Worm (Caenorhabditis elegans) whole organism, L1 larva: ENCODE results near the gene atz-1.

Source experiments
- C04F5.9 ChIP-seq: sonication (generic microtip); optimal IDR thresholded peaks from 2 replicates; lab custom pipeline; 2016; ENCODE audit warnings: missing genetic modification characterization, missing compliant biosample characterization
- C16A3.4 ChIP-seq: fragments of 150-350 bp; optimal IDR thresholded peaks from 2 replicates; lab custom pipeline; 2014; ENCODE audit warnings: missing biosample characterization, missing genetic modification characterization
- C34B4.2 ChIP-seq: sonication (generic microtip); optimal IDR thresholded peaks from 2 replicates; lab custom pipeline; 2017; ENCODE audit warnings: mild to moderate bottlenecking, missing genetic modification characterization, missing compliant biosample characterization
- F16B12.6 ChIP-seq: fragments of 150-350 bp; optimal IDR thresholded peaks from 2 replicates; lab custom pipeline; 2014; ENCODE audit warnings: missing biosample characterization, missing genetic modification characterization
- aha-1 ChIP-seq: fragments of 150-350 bp; optimal IDR thresholded peaks from 2 replicates; lab custom pipeline; 2014; ENCODE audit warnings: missing biosample characterization, missing genetic modification characterization
- alr-1 ChIP-seq: fragments of 200-800 bp; sonication (Bioruptor generic); optimal IDR thresholded peaks from 2 replicates; lab custom pipeline; 2018; ENCODE audit warnings: borderline replicate concordance, mild to moderate bottlenecking, missing genetic modification characterization, missing compliant biosample characterization
- aly-2 ChIP-seq: fragments of 150-350 bp; optimal IDR thresholded peaks from 2 replicates; lab custom pipeline; 2014; ENCODE audit warnings: missing biosample characterization, missing genetic modification characterization
- blmp-1 ChIP-seq: fragments of 150-350 bp; optimal IDR thresholded peaks from 2 replicates; lab custom pipeline; 2014; ENCODE audit warnings: missing biosample characterization, missing genetic modification characterization
- ceh-63 ChIP-seq: fragments of 200-800 bp; sonication (Bioruptor generic); optimal IDR thresholded peaks from 2 replicates; lab custom pipeline; 2018; ENCODE audit warnings: mild to moderate bottlenecking, missing genetic modification characterization, missing compliant biosample characterization
- ceh-90 ChIP-seq: sonication (generic microtip); optimal IDR thresholded peaks from 2 replicates; lab custom pipeline; 2016; ENCODE audit warnings: missing genetic modification characterization, missing compliant biosample characterization
- ces-1 ChIP-seq: fragments of 150-350 bp; optimal IDR thresholded peaks from 2 replicates; lab custom pipeline; 2014; ENCODE audit warnings: missing biosample characterization, missing genetic modification reagents, missing genetic modification characterization
- dsc-1 ChIP-seq: sonication (generic microtip); optimal IDR thresholded peaks from 2 replicates; lab custom pipeline; 2016; ENCODE audit warnings: mild to moderate bottlenecking, missing genetic modification characterization, missing compliant biosample characterization
- efl-3 ChIP-seq: fragments of 200-800 bp; sonication (Bioruptor generic); optimal IDR thresholded peaks from 2 replicates; lab custom pipeline; 2018; ENCODE audit warnings: mild to moderate bottlenecking, missing genetic modification characterization, missing compliant biosample characterization
- egl-13 ChIP-seq: sonication (generic microtip); optimal IDR thresholded peaks from 2 replicates; lab custom pipeline; 2016; ENCODE audit warnings: missing genotype, missing genetic modification reagents, missing genetic modification characterization, missing compliant biosample characterization
- egl-27 ChIP-seq, 2 experiments: fragments of 150-350 bp in 1 of 2; sonication (generic microtip); optimal IDR thresholded peaks; 3 replicates each; lab custom pipeline; 2017 to 2018; ENCODE audit warnings: missing biosample characterization in 2 of 2, missing genetic modification characterization in 2 of 2, missing genetic modification reagents in 2 of 2
- elt-2 ChIP-seq: sonication (generic microtip); optimal IDR thresholded peaks from 2 replicates; lab custom pipeline; 2016; ENCODE audit warnings: missing genetic modification characterization, mild to moderate bottlenecking, inconsistent platforms, missing compliant biosample characterization, missing genetic modification reagents
- fkh-4 ChIP-seq: sonication (generic microtip); optimal IDR thresholded peaks from 2 replicates; lab custom pipeline; 2016; ENCODE audit warnings: missing compliant biosample characterization, missing genetic modification characterization, borderline replicate concordance
- fkh-8 ChIP-seq: sonication (generic microtip); optimal IDR thresholded peaks from 2 replicates; lab custom pipeline; 2016; ENCODE audit warnings: mild to moderate bottlenecking, missing genetic modification characterization, missing compliant biosample characterization
- fos-1 ChIP-seq: fragments of 150-350 bp; optimal IDR thresholded peaks from 2 replicates; lab custom pipeline; 2014; ENCODE audit warnings: missing biosample characterization, missing genetic modification characterization
- hlh-17 ChIP-seq: fragments of 200-800 bp; sonication (Bioruptor generic); optimal IDR thresholded peaks from 2 replicates; lab custom pipeline; 2018; ENCODE audit warnings: missing genetic modification characterization, mild to moderate bottlenecking, missing compliant biosample characterization, moderate library complexity, borderline replicate concordance
- hlh-4 ChIP-seq: sonication (generic microtip); optimal IDR thresholded peaks from 2 replicates; lab custom pipeline; 2016; ENCODE audit warnings: mild to moderate bottlenecking, missing genetic modification characterization, missing compliant biosample characterization
- jun-1 ChIP-seq: fragments of 150-350 bp; optimal IDR thresholded peaks from 2 replicates; lab custom pipeline; 2014; ENCODE audit warnings: missing biosample characterization, missing genetic modification reagents, missing genetic modification characterization
- lin-13 ChIP-seq: fragments of 150-350 bp; optimal IDR thresholded peaks from 2 replicates; lab custom pipeline; 2014; ENCODE audit warnings: missing biosample characterization, missing genetic modification reagents, missing genetic modification characterization
- lin-14 ChIP-seq: fragments of 200-800 bp; sonication (Bioruptor generic); optimal IDR thresholded peaks from 2 replicates; lab custom pipeline; 2018; ENCODE audit warnings: mild to moderate bottlenecking, missing genetic modification characterization, moderate library complexity, missing compliant biosample characterization
- lin-35 ChIP-seq, 2 experiments: fragments of 150-350 bp; optimal IDR thresholded peaks; 2 replicates each; lab custom pipeline; 2014; ENCODE audit warnings: missing biosample characterization in 2 of 2, missing genetic modification characterization in 2 of 2, missing genetic modification reagents in 2 of 2
- lin-39 ChIP-seq: fragments of 150-350 bp; optimal IDR thresholded peaks from 2 replicates; lab custom pipeline; 2014; ENCODE audit warnings: missing biosample characterization, missing genetic modification reagents, missing genetic modification characterization
- lsy-2 ChIP-seq, 2 experiments: fragments of 150-350 bp; optimal IDR thresholded peaks; 2 replicates each; lab custom pipeline; 2014; ENCODE audit warnings: missing biosample characterization in 2 of 2, missing genetic modification characterization in 2 of 2
- mab-9 ChIP-seq: fragments of 200-800 bp; sonication (Bioruptor generic); IDR thresholded peaks from 2 replicates; pipeline ENCODE4 v1.3.6; 2022; ENCODE audit warnings: missing genetic modification reagents, missing genetic modification characterization, missing compliant biosample characterization
- mdl-1 ChIP-seq, 2 experiments: fragments of 150-350 bp; optimal IDR thresholded peaks; 2 replicates each; lab custom pipeline; 2014 to 2017; ENCODE audit warnings: missing biosample characterization in 2 of 2, missing genetic modification characterization in 2 of 2, inconsistent platforms in 1 of 2
- nhr-11 ChIP-seq: fragments of 150-350 bp; optimal IDR thresholded peaks from 2 replicates; lab custom pipeline; 2014; ENCODE audit warnings: missing biosample characterization, missing genetic modification characterization
- nhr-19 ChIP-seq: fragments of 200-800 bp; sonication (Bioruptor generic); conservative IDR thresholded peaks from 2 replicates; pipeline ENCODE4 v1.3.6; 2022; ENCODE audit warnings: missing genetic modification characterization, missing compliant biosample characterization
- nhr-237 ChIP-seq: fragments of 150-350 bp; optimal IDR thresholded peaks from 2 replicates; lab custom pipeline; 2014; ENCODE audit warnings: missing biosample characterization, missing genetic modification characterization
- nhr-28 ChIP-seq: fragments of 150-350 bp; optimal IDR thresholded peaks from 2 replicates; lab custom pipeline; 2014; ENCODE audit warnings: missing biosample characterization, missing genetic modification characterization
- nhr-47 ChIP-seq: sonication (generic microtip); optimal IDR thresholded peaks from 2 replicates; lab custom pipeline; 2016; ENCODE audit warnings: mild to moderate bottlenecking, missing genetic modification characterization, moderate library complexity, missing compliant biosample characterization
- nhr-71 ChIP-seq: sonication (generic microtip); optimal IDR thresholded peaks from 2 replicates; lab custom pipeline; 2016; ENCODE audit warnings: mild to moderate bottlenecking, missing genetic modification characterization, moderate library complexity, missing compliant biosample characterization
- nhr-76 ChIP-seq: sonication (generic microtip); optimal IDR thresholded peaks from 2 replicates; lab custom pipeline; 2017; ENCODE audit warnings: missing biosample characterization, missing genetic modification characterization
- nhr-77 ChIP-seq: fragments of 150-350 bp; optimal IDR thresholded peaks from 2 replicates; lab custom pipeline; 2014; ENCODE audit warnings: missing biosample characterization, missing genetic modification characterization
- nhr-84 ChIP-seq: sonication (generic microtip); optimal IDR thresholded peaks from 2 replicates; lab custom pipeline; 2017; ENCODE audit warnings: missing biosample characterization, missing genetic modification characterization
- nhr-90 ChIP-seq: sonication (generic microtip); optimal IDR thresholded peaks from 2 replicates; lab custom pipeline; 2016; ENCODE audit warnings: mild to moderate bottlenecking, missing genetic modification characterization, missing compliant biosample characterization; ENCODE audit not compliant: poor library complexity
- pag-3 ChIP-seq: sonication (generic microtip); optimal IDR thresholded peaks from 2 replicates; lab custom pipeline; 2017; ENCODE audit warnings: missing genetic modification characterization, mild to moderate bottlenecking, missing compliant biosample characterization, antibody characterized with exemption, borderline replicate concordance; ENCODE audit not compliant: insufficient read depth
- pax-3 ChIP-seq: fragments of 200-800 bp; sonication (Bioruptor generic); optimal IDR thresholded peaks from 2 replicates; lab custom pipeline; 2018; ENCODE audit warnings: mild to moderate bottlenecking, missing genetic modification characterization, moderate library complexity, missing compliant biosample characterization
- snpc-4 ChIP-seq: fragments of 150-350 bp; optimal IDR thresholded peaks from 2 replicates; lab custom pipeline; 2014; ENCODE audit warnings: missing biosample characterization, missing genetic modification characterization
- snu-23 ChIP-seq: sonication (generic microtip); optimal IDR thresholded peaks from 2 replicates; lab custom pipeline; 2016; ENCODE audit warnings: missing genetic modification characterization, missing compliant biosample characterization
- sox-4 ChIP-seq: sonication (generic microtip); optimal IDR thresholded peaks from 2 replicates; lab custom pipeline; 2016; ENCODE audit warnings: missing genetic modification characterization, missing compliant biosample characterization
- tbx-2 ChIP-seq: sonication (generic microtip); optimal IDR thresholded peaks from 2 replicates; lab custom pipeline; 2016; ENCODE audit warnings: missing genetic modification characterization, missing compliant biosample characterization
- tlp-1 ChIP-seq: fragments of 150-350 bp; optimal IDR thresholded peaks from 2 replicates; lab custom pipeline; 2014; ENCODE audit warnings: missing biosample characterization, missing genetic modification characterization
- unc-130 ChIP-seq: fragments of 150-350 bp; optimal IDR thresholded peaks from 2 replicates; lab custom pipeline; 2017; ENCODE audit warnings: missing biosample characterization, missing genetic modification characterization, inconsistent platforms
- unc-30 ChIP-seq: sonication (generic microtip); optimal IDR thresholded peaks from 2 replicates; lab custom pipeline; 2017; ENCODE audit warnings: missing biosample characterization, missing genetic modification characterization
- unc-86 ChIP-seq: sonication (generic microtip); optimal IDR thresholded peaks from 2 replicates; lab custom pipeline; 2016; ENCODE audit warnings: missing genetic modification characterization, missing compliant biosample characterization
- vab-15 ChIP-seq: sonication (generic microtip); optimal IDR thresholded peaks from 2 replicates; lab custom pipeline; 2017; ENCODE audit warnings: missing genotype, mild to moderate bottlenecking, missing genetic modification characterization, missing compliant biosample characterization
- zag-1 ChIP-seq: fragments of 150-350 bp; optimal IDR thresholded peaks from 2 replicates; lab custom pipeline; 2014; ENCODE audit warnings: missing biosample characterization, missing genetic modification characterization
- zip-4 ChIP-seq: fragments of 200-800 bp; sonication (Bioruptor generic); optimal IDR thresholded peaks from 2 replicates; lab custom pipeline; 2018; ENCODE audit warnings: mild to moderate bottlenecking, missing genetic modification characterization, moderate library complexity, missing compliant biosample characterization
- ztf-4 ChIP-seq: fragments of 150-350 bp; optimal IDR thresholded peaks from 2 replicates; lab custom pipeline; 2014; ENCODE audit warnings: missing biosample characterization, missing genetic modification characterization

atz-1 gene

ce11 chrIV:12371879-12372278 is 4.0 kb downstream of the atz-1 start, which contains the start of gene wdr-46:
Gene wdr-46 (plus strand): TSS chrIV:12372253.
- TF ChIP-seq zag-1 (tag; lab: Kevin White, UChicago) (peak; percentile 11), egl-13 (peak; percentile 78), aly-2 (tag; lab: Kevin White, UChicago) (peak; percentile 72), ceh-63 (GFP tag; lab: Kevin White, UChicago) (no peak), nhr-90 (peak; percentile 88), lin-13 (GFP tag; lab: Kevin White, UChicago) (peak; percentile 68), ces-1 (no peak), pax-3 (tag; lab: Kevin White, UChicago) (peak; percentile 59), mdl-1 (tag; optimal IDR thresholded peaks at IDR 0.05; lab: Kevin White, UChicago) (peak in 1 of 2 experiments; percentile 79), lin-35 (GFP tag; optimal IDR thresholded peaks at IDR 0.05; lab: Kevin White, UChicago) (peak; percentile 98 to 99), egl-27 (tag; optimal IDR thresholded peaks at IDR 0.05; lab: Kevin White, UChicago) (no peak), sox-4 (tag; lab: Kevin White, UChicago) (peak; percentile 45), nhr-28 (tag; lab: Kevin White, UChicago) (no peak), fkh-8 (peak; percentile 65), tbx-2 (tag; lab: Kevin White, UChicago) (peak; percentile 89), tlp-1 (tag; lab: Kevin White, UChicago) (no peak), aha-1 (no peak), vab-15 (tag; lab: Kevin White, UChicago) (peak; percentile 15), jun-1 (tag; lab: Kevin White, UChicago) (peak; percentile 83), unc-30 (tag; lab: Kevin White, UChicago) (no peak), nhr-77 (tag; lab: Kevin White, UChicago) (peak; percentile 60), lsy-2 (tag; optimal IDR thresholded peaks at IDR 0.05; lab: Kevin White, UChicago) (peak; percentile 100), unc-130 (peak; percentile 93), alr-1 (tag; lab: Kevin White, UChicago) (no peak), pag-3 (tag; lab: Kevin White, UChicago) (no peak), nhr-11 (tag; lab: Kevin White, UChicago) (peak; percentile 59), nhr-71 (tag; lab: Kevin White, UChicago) (peak; percentile 91), C34B4.2 (tag; lab: Kevin White, UChicago) (no peak), ztf-4 (tag; lab: Kevin White, UChicago) (peak; percentile 65), snu-23 (GFP tag; lab: Kevin White, UChicago) (peak; percentile 91), ceh-90 (tag; lab: Kevin White, UChicago) (peak; percentile 47), F16B12.6 (tag; lab: Kevin White, UChicago) (peak; percentile 98), lin-39 (tag; lab: Kevin White, UChicago) (peak; percentile 83), blmp-1 (tag; lab: Kevin White, UChicago) (no peak), efl-3 (GFP tag; lab: Kevin White, UChicago) (peak; percentile 18), snpc-4 (tag; lab: Kevin White, UChicago) (peak; percentile 70), elt-2 (no peak), C16A3.4 (tag; lab: Kevin White, UChicago) (peak; percentile 87), nhr-19 (peak; percentile 88), C04F5.9 (tag; lab: Kevin White, UChicago) (peak; percentile 73), lin-14 (GFP tag; lab: Kevin White, UChicago) (peak; percentile 82), nhr-47 (peak; percentile 92), dsc-1 (tag; lab: Kevin White, UChicago) (peak; percentile 91), zip-4 (peak; percentile 57), nhr-237 (peak; percentile 62), hlh-4 (tag; lab: Kevin White, UChicago) (no peak), fkh-4 (tag; lab: Kevin White, UChicago) (peak; percentile 42), unc-86 (peak; percentile 86), mab-9 (GFP tag; lab: Robert Waterston, UW) (peak; percentile 70; the same call in 1 of the 2 replicates), nhr-84 (tag; lab: Kevin White, UChicago) (no peak), hlh-17 (GFP tag; lab: Kevin White, UChicago) (no peak), fos-1 (tag; lab: Kevin White, UChicago) (peak; percentile 84), nhr-76 (tag; lab: Kevin White, UChicago) (no peak)
